Worm (Caenorhabditis elegans) whole organism, early embryonic: Measurements from ENCODE around the gene ced-5.

Experiments
- B0310.2 ChIP-seq: sonication (generic microtip); optimal IDR thresholded peaks from 2 replicates; lab custom pipeline; 2016; ENCODE audit warnings: mild to moderate bottlenecking, missing genetic modification characterization, missing compliant biosample characterization
- ama-1 ChIP-seq: fragments of 150-350 bp; optimal IDR thresholded peaks from 2 replicates; lab custom pipeline; 2014
- hmbx-1 ChIP-seq: sonication (generic microtip); optimal IDR thresholded peaks from 2 replicates; lab custom pipeline; 2016; ENCODE audit warnings: mild to moderate bottlenecking, missing genetic modification characterization, missing compliant biosample characterization
- scrt-1 ChIP-seq: fragments of 200-800 bp; sonication (Bioruptor generic); IDR thresholded peaks from 2 replicates; pipeline ENCODE4 v1.3.6; 2022; ENCODE audit warnings: missing genetic modification characterization, missing compliant biosample characterization
- tbx-37 ChIP-seq: fragments of 200-800 bp; sonication (Bioruptor generic); conservative IDR thresholded peaks from 2 replicates; pipeline ENCODE4 v1.3.6; 2022; ENCODE audit warnings: missing genetic modification reagents, missing genetic modification characterization, missing compliant biosample characterization
- tra-4 ChIP-seq: sonication (generic microtip); optimal IDR thresholded peaks from 2 replicates; lab custom pipeline; 2017; ENCODE audit warnings: missing genetic modification characterization, missing compliant biosample characterization

ce11 chrIV:10472478-10472877 is 11.4 kb upstream of the ced-5 start, which contains the start of gene bgnt-1.1:
- TF ChIP-seq hmbx-1 (tag; lab: Kevin White, UChicago) (no peak), tra-4 (tag; lab: Kevin White, UChicago) (no peak), ama-1 (lab: Kevin White, UChicago) (no peak), scrt-1 (GFP tag; lab: Robert Waterston, UW) (no peak), B0310.2 (tag; lab: Kevin White, UChicago) (no peak), tbx-37 (GFP tag; lab: Robert Waterston, UW) (no peak)
